Worm (Caenorhabditis elegans) whole organism, L3 larva: ENCODE data around the gene crld-1.

Experiments
- ZK546.5 ChIP-seq: sonication (generic microtip); optimal IDR thresholded peaks from 2 replicates; lab custom pipeline; 2017; ENCODE audit warnings: missing biosample characterization, missing genetic modification characterization
- aly-2 ChIP-seq: fragments of 150-350 bp; optimal IDR thresholded peaks from 2 replicates; lab custom pipeline; 2014; ENCODE audit warnings: missing biosample characterization, missing genetic modification characterization
- ama-1 ChIP-seq: fragments of 150-350 bp; optimal IDR thresholded peaks from 2 replicates; lab custom pipeline; 2018
- ceh-28 ChIP-seq: fragments of 150-350 bp; optimal IDR thresholded peaks from 2 replicates; lab custom pipeline; 2014; ENCODE audit warnings: missing biosample characterization, missing genetic modification reagents, missing genetic modification characterization
- ceh-82 ChIP-seq: fragments of 150-350 bp; optimal IDR thresholded peaks from 2 replicates; lab custom pipeline; 2014; ENCODE audit warnings: missing biosample characterization, missing genetic modification characterization
- egl-27 ChIP-seq: sonication (generic microtip); optimal IDR thresholded peaks from 4 replicates; lab custom pipeline; 2017; ENCODE audit warnings: missing biosample characterization, missing genetic modification reagents, missing genetic modification characterization
- egl-5 ChIP-seq: fragments of 150-350 bp; optimal IDR thresholded peaks from 2 replicates; lab custom pipeline; 2017; ENCODE audit warnings: missing biosample characterization, missing genetic modification reagents, missing genetic modification characterization, inconsistent platforms
- elt-1 ChIP-seq: fragments of 150-350 bp; optimal IDR thresholded peaks from 2 replicates; lab custom pipeline; 2014; ENCODE audit warnings: missing biosample characterization, missing genetic modification characterization
- elt-2 ChIP-seq: sonication (generic microtip); optimal IDR thresholded peaks from 2 replicates; lab custom pipeline; 2016; ENCODE audit warnings: missing genetic modification reagents, mild to moderate bottlenecking, missing genetic modification characterization, missing compliant biosample characterization
- elt-3 ChIP-seq, 3 experiments: fragments of 150-350 bp in 1 of 3; sonication (generic microtip) in 2 of 3; optimal IDR thresholded peaks; 2 replicates in 2 of 3; 4 replicates in 1 of 3; lab custom pipeline; 2014 to 2017; ENCODE audit warnings: missing biosample characterization in 3 of 3, missing genetic modification characterization in 3 of 3
- fkh-2 ChIP-seq: fragments of 150-350 bp; optimal IDR thresholded peaks from 2 replicates; lab custom pipeline; 2014; ENCODE audit warnings: missing biosample characterization, missing genetic modification reagents, missing genetic modification characterization
- fos-1 ChIP-seq: fragments of 150-350 bp; optimal IDR thresholded peaks from 2 replicates; lab custom pipeline; 2014; ENCODE audit warnings: missing biosample characterization, missing genetic modification characterization
- hmg-11 ChIP-seq: sonication (generic microtip); optimal IDR thresholded peaks from 2 replicates; lab custom pipeline; 2016; ENCODE audit warnings: missing genetic modification characterization, missing compliant biosample characterization
- lin-15B ChIP-seq: fragments of 150-350 bp; optimal IDR thresholded peaks from 2 replicates; lab custom pipeline; 2014; ENCODE audit warnings: missing biosample characterization, missing genetic modification characterization
- lin-39 ChIP-seq: fragments of 150-350 bp; optimal IDR thresholded peaks from 2 replicates; lab custom pipeline; 2018; ENCODE audit warnings: missing biosample characterization, missing genetic modification reagents, missing genetic modification characterization
- lsy-12 ChIP-seq: sonication (generic microtip); optimal IDR thresholded peaks from 2 replicates; lab custom pipeline; 2016; ENCODE audit warnings: mild to moderate bottlenecking, missing genetic modification characterization, missing compliant biosample characterization
- mdl-1 ChIP-seq: fragments of 150-350 bp; optimal IDR thresholded peaks from 2 replicates; lab custom pipeline; 2014; ENCODE audit warnings: missing biosample characterization, missing genetic modification characterization
- mml-1 ChIP-seq: fragments of 150-350 bp; sonication (generic microtip); optimal IDR thresholded peaks from 3 replicates; lab custom pipeline; 2014; ENCODE audit warnings: missing biosample characterization, missing genetic modification characterization
- nhr-11 ChIP-seq: fragments of 150-350 bp; optimal IDR thresholded peaks from 2 replicates; lab custom pipeline; 2014; ENCODE audit warnings: missing biosample characterization, missing genetic modification characterization
- nhr-23 ChIP-seq: fragments of 150-350 bp; optimal IDR thresholded peaks from 2 replicates; lab custom pipeline; 2014; ENCODE audit warnings: missing biosample characterization, missing genetic modification reagents, missing genetic modification characterization
- nhr-237 ChIP-seq: fragments of 150-350 bp; optimal IDR thresholded peaks from 2 replicates; lab custom pipeline; 2014; ENCODE audit warnings: missing biosample characterization, missing genetic modification characterization
- nhr-25 ChIP-seq: sonication (generic microtip); optimal IDR thresholded peaks from 2 replicates; lab custom pipeline; 2017; ENCODE audit warnings: missing biosample characterization, missing genetic modification characterization
- nhr-28 ChIP-seq: fragments of 150-350 bp; optimal IDR thresholded peaks from 2 replicates; lab custom pipeline; 2014; ENCODE audit warnings: missing biosample characterization, missing genetic modification characterization
- nhr-67 ChIP-seq: fragments of 150-350 bp; optimal IDR thresholded peaks from 2 replicates; lab custom pipeline; 2014; ENCODE audit warnings: missing biosample characterization, missing genetic modification characterization
- nhr-76 ChIP-seq: fragments of 150-350 bp; sonication (generic microtip); optimal IDR thresholded peaks from 5 replicates; lab custom pipeline; 2014; ENCODE audit warnings: missing biosample characterization, missing genetic modification characterization
- nhr-77 ChIP-seq: fragments of 150-350 bp; optimal IDR thresholded peaks from 2 replicates; lab custom pipeline; 2014; ENCODE audit warnings: missing biosample characterization, missing genetic modification characterization
- pha-4 ChIP-seq: fragments of 150-350 bp; optimal IDR thresholded peaks from 2 replicates; lab custom pipeline; 2014; ENCODE audit warnings: missing biosample characterization, missing genetic modification reagents, missing genetic modification characterization
- pqm-1 ChIP-seq: fragments of 150-350 bp; optimal IDR thresholded peaks from 2 replicates; lab custom pipeline; 2017; ENCODE audit warnings: missing biosample characterization, missing genetic modification characterization, inconsistent platforms
- sea-2 ChIP-seq: fragments of 150-350 bp; sonication (generic microtip); optimal IDR thresholded peaks from 4 replicates; lab custom pipeline; 2014; ENCODE audit warnings: missing biosample characterization, missing genetic modification reagents, missing genetic modification characterization
- skn-1 ChIP-seq: fragments of 150-350 bp; optimal IDR thresholded peaks from 2 replicates; lab custom pipeline; 2014; ENCODE audit warnings: missing biosample characterization, missing genetic modification characterization
- snpc-4 ChIP-seq: fragments of 150-350 bp; optimal IDR thresholded peaks from 2 replicates; lab custom pipeline; 2014; ENCODE audit warnings: missing biosample characterization, missing genetic modification characterization
- unc-39 ChIP-seq: sonication (generic microtip); optimal IDR thresholded peaks from 4 replicates; lab custom pipeline; 2017; ENCODE audit warnings: missing biosample characterization, missing genetic modification characterization
- zag-1 ChIP-seq: fragments of 150-350 bp; optimal IDR thresholded peaks from 2 replicates; lab custom pipeline; 2014; ENCODE audit warnings: missing biosample characterization, missing genetic modification characterization
- ztf-11 ChIP-seq: fragments of 150-350 bp; optimal IDR thresholded peaks from 2 replicates; lab custom pipeline; 2014; ENCODE audit warnings: missing biosample characterization, missing genetic modification characterization

The crld-1 gene

DNA sequence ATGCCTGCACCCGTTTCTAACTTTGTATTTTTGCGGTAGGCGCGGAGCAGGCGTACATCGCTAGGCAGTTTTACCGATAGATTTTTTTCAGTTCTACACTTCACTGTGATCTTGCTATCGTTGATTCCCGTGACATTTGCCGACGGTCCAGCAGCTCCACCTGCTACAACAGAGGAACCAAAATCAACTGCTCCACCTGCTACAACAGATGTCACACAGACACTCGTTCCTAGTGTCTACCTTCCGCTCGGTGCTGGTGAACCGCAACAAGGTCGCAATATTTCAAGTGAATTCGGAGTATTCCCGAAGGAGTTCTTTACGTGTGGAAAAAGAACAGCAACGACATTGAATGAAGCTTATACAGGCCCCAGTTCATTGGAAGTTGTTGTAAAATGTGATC lies 35.8 kb upstream of the crld-1 start:
- TF ChIP-seq egl-5 (tag; lab: Kevin White, UChicago) (no peak), ceh-82 (tag; lab: Kevin White, UChicago) (no peak), zag-1 (tag; lab: Kevin White, UChicago) (no peak), elt-3 (tag; optimal IDR thresholded peaks at IDR 0.05; lab: Kevin White, UChicago) (no peak), pqm-1 (tag; lab: Kevin White, UChicago) (no peak), ceh-28 (tag; lab: Kevin White, UChicago) (no peak), elt-2 (no peak), snpc-4 (tag; lab: Kevin White, UChicago) (no peak), nhr-28 (tag; lab: Kevin White, UChicago) (no peak), hmg-11 (tag; lab: Kevin White, UChicago) (no peak), nhr-76 (tag; lab: Kevin White, UChicago) (no peak), elt-1 (tag; lab: Kevin White, UChicago) (no peak)
- TF ChIP-seq, all 47 proteins: peak for 0

DNA sequence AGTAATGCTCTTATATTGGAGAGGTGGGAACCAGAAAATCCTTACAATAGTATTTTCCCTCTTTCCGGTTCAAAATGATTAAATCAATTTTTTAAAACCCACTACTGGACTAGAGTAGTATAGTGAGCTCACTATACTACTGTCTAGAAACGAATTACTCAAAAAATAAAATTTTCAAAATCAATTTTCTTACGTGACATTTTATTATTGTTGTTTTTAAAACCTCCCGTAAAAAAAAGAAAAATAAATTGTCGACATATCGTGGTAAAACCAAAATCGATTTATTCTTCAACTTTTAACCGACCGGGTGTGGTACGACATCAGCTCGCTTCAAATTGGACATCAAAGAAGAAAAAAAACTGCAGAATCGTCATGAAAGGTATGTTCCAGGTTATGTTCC lies 35.2 kb upstream of the crld-1 start, which contains the start of gene F58D2.2:
Gene F58D2.2, plus strand, starts transcription at position 301 of the 400 bp plus-strand sequence.
- no peak for TF ChIP-seq fos-1
- no peak for TF ChIP-seq pha-4 (tag; lab: Kevin White, UChicago)
- no peak for TF ChIP-seq egl-5 (tag; lab: Kevin White, UChicago)
- TF ChIP-seq ZK546.5: no peak
- TF ChIP-seq snpc-4 (tag; lab: Kevin White, UChicago): no peak
- TF ChIP-seq nhr-28 (tag; lab: Kevin White, UChicago): no peak
- no peak for TF ChIP-seq sea-2
- no peak for TF ChIP-seq ztf-11 (tag; lab: Kevin White, UChicago)
- TF ChIP-seq fkh-2 (tag; lab: Kevin White, UChicago): no peak
- no peak for TF ChIP-seq nhr-23 (tag; lab: Kevin White, UChicago)
- no peak for TF ChIP-seq lin-39

DNA sequence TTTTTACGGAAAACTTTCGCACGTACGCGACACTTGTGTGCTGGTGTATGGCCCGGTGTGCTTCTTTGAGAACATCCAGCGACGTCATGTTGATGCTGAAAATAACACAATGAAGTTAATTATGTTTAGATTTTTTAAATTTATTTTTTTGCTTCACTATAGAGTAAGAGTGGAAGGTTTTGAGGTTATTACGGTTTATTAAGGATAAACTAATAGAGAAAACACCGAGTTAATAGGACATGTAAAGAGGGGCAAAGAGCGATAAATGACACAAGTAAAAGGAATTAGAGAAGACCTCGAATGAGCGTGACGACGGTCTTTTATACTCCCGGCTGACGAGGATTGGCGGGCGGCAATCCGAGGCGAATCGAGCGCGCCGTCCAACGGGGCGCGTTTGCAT lies 34.7 kb upstream of the crld-1 start, which contains the start of gene F58D2.4:
Gene F58D2.4, minus strand, starts transcription at position 101 of the 400 bp plus-strand sequence.
- TF ChIP-seq elt-2 (no peak), pqm-1 (tag; lab: Kevin White, UChicago) (no peak), nhr-77 (no peak), nhr-237 (tag; lab: Kevin White, UChicago) (no peak), nhr-28 (tag; lab: Kevin White, UChicago) (no peak), snpc-4 (tag; lab: Kevin White, UChicago) (no peak), hmg-11 (tag; lab: Kevin White, UChicago) (no peak), nhr-23 (tag; lab: Kevin White, UChicago) (no peak), unc-39 (tag; lab: Kevin White, UChicago) (no peak), egl-27 (tag; lab: Kevin White, UChicago) (no peak)

DNA sequence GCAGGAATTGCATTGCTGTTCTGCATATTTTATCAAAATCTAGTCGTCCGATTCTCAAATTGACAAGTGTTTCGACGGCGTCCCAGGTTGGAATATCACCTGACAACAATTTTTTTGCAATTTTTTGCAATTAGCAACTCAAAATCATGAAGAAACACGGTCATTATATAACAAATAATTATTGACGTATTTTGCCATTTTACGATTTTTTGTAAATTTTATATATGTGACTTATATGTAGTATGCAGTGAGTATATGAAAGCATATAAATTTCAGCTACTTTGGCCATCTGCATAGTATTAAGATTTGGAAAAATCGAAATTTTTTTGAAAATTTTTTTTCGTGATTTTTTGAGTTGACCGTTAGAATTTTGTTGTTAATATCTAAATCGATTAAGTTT lies 26.5 kb upstream of the crld-1 start, which contains the start of gene F58D2.3:
Gene F58D2.3, minus strand, starts transcription at position 101 of the 400 bp plus-strand sequence.
- TF ChIP-seq elt-1 (tag; lab: Kevin White, UChicago): no peak
- TF ChIP-seq nhr-25 (tag; lab: Kevin White, UChicago): no peak
- TF ChIP-seq nhr-237 (tag; lab: Kevin White, UChicago): no peak
- no peak for TF ChIP-seq hmg-11 (tag; lab: Kevin White, UChicago)
- no peak for TF ChIP-seq pha-4 (tag; lab: Kevin White, UChicago)
- TF ChIP-seq nhr-11 (tag; lab: Kevin White, UChicago): no peak
- TF ChIP-seq mdl-1 (tag; lab: Kevin White, UChicago): no peak
- no peak for TF ChIP-seq nhr-76 (tag; lab: Kevin White, UChicago)
- TF ChIP-seq nhr-67 (tag; lab: Kevin White, UChicago): no peak
- no peak for TF ChIP-seq aly-2 (tag; lab: Kevin White, UChicago)
- no peak for TF ChIP-seq lin-39
- no peak for TF ChIP-seq ama-1 (lab: Kevin White, UChicago)

DNA sequence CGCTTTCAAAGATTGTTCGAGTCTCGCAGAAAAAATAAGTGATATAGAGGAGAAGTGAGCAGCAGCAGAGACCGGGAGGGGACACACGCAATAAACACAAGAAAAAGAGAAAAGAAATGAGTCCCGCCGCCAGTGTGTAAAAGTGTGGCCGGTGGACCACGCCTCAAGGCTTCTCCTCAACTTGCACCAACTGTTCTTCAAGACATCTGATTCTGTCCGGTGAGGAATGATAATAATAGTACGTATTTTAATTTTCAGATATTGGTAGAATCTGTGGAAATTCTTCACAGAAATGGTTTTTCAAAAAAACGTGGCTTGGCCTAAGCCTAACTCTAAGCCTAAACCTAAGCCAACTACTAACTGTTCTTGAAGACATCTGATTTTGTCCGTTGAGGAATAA lies 25.1 kb upstream of the crld-1 start, which contains the start of gene lev-1:
Gene lev-1, minus strand, starts transcription at position 101 of the 400 bp plus-strand sequence.
- TF ChIP-seq fkh-2 (tag; lab: Kevin White, UChicago) (no peak), ZK546.5 (no peak), nhr-25 (tag; lab: Kevin White, UChicago) (no peak), skn-1 (tag; lab: Kevin White, UChicago) (no peak), ceh-28 (tag; lab: Kevin White, UChicago) (no peak), lin-15B (tag; lab: Kevin White, UChicago) (no peak), mml-1 (tag; lab: Kevin White, UChicago) (no peak), egl-27 (tag; lab: Kevin White, UChicago) (no peak), pha-4 (tag; lab: Kevin White, UChicago) (no peak), lsy-12 (no peak), lin-39 (no peak), nhr-76 (tag; lab: Kevin White, UChicago) (no peak)
